Fruit fly (Drosophila melanogaster) whole organism, embryonic: ENCODE results near the gene CG46244.
A peak's percentile ranks its signal among the peaks of the same experiment; 100 is the strongest.

Experiments
- B-H2 ChIP-seq: fragments of 200-800 bp; sonication (Bioruptor generic); optimal IDR thresholded peaks from 2 replicates; lab custom pipeline; 2018; ENCODE audit warnings: missing biosample characterization, mild to moderate bottlenecking, missing genetic modification characterization
- CG10274 ChIP-seq: fragments of 200-800 bp; sonication (Bioruptor generic); optimal IDR thresholded peaks from 3 replicates; lab custom pipeline; 2017; ENCODE audit warnings: missing biosample characterization, mild to moderate bottlenecking, missing genetic modification characterization
- CG10321 ChIP-seq: fragments of 200-800 bp; sonication (Bioruptor generic); IDR thresholded peaks from 2 replicates; pipeline ENCODE4 v1.3.6; 2022; ENCODE audit warnings: missing biosample characterization, missing genetic modification characterization
- CG11456 ChIP-seq: fragments of 200-800 bp; sonication (Bioruptor generic); IDR thresholded peaks from 3 replicates; pipeline ENCODE4 v1.3.6; 2022; ENCODE audit warnings: missing biosample characterization, missing genetic modification characterization
- CG11723 ChIP-seq: fragments of 200-800 bp; sonication (Bioruptor generic); optimal IDR thresholded peaks from 2 replicates; lab custom pipeline; 2017; ENCODE audit warnings: missing biosample characterization, mild to moderate bottlenecking, missing genetic modification characterization
- CG12236 ChIP-seq: fragments of 200-800 bp; sonication (Bioruptor generic); optimal IDR thresholded peaks from 2 replicates; lab custom pipeline; 2016; ENCODE audit warnings: missing biosample characterization, missing genetic modification characterization
- CG12659 ChIP-seq: fragments of 200-800 bp; sonication (Bioruptor generic); optimal IDR thresholded peaks from 3 replicates; lab custom pipeline; 2017; ENCODE audit warnings: mild to moderate bottlenecking, missing biosample characterization, missing genetic modification reagents, missing genetic modification characterization
- CG13287 ChIP-seq: fragments of 200-800 bp; sonication (Bioruptor generic); IDR thresholded peaks from 2 replicates; pipeline ENCODE4 v1.3.6; 2022; ENCODE audit warnings: missing biosample characterization, missing genetic modification characterization; ENCODE audit not compliant: partially characterized antibody
- CG13775 ChIP-seq: fragments of 200-800 bp; sonication (Bioruptor generic); optimal IDR thresholded peaks from 3 replicates; lab custom pipeline; 2017; ENCODE audit warnings: missing biosample characterization, mild to moderate bottlenecking, missing genetic modification characterization
- CG15073 ChIP-seq: fragments of 200-800 bp; sonication (Bioruptor generic); optimal IDR thresholded peaks from 2 replicates; lab custom pipeline; 2016; ENCODE audit warnings: missing biosample characterization, missing genetic modification characterization
- CG15696 ChIP-seq: fragments of 200-800 bp; sonication (Bioruptor generic); optimal IDR thresholded peaks from 2 replicates; lab custom pipeline; 2019; ENCODE audit warnings: missing biosample characterization, mild to moderate bottlenecking, missing genetic modification characterization, moderate library complexity
- CG1602 ChIP-seq: fragments of 200-800 bp; sonication (Bioruptor generic); optimal IDR thresholded peaks from 3 replicates; lab custom pipeline; 2016; ENCODE audit warnings: missing biosample characterization, missing genetic modification characterization
- CG17829 ChIP-seq: fragments of 200-800 bp; optimal IDR thresholded peaks from 2 replicates; lab custom pipeline; 2019; ENCODE audit warnings: missing biosample characterization, mild to moderate bottlenecking, missing genetic modification characterization, moderate library complexity
- CG18599 ChIP-seq: fragments of 200-800 bp; sonication (Bioruptor generic); optimal IDR thresholded peaks from 3 replicates; lab custom pipeline; 2017; ENCODE audit warnings: missing biosample characterization, missing genetic modification characterization, mild to moderate bottlenecking, moderate library complexity, missing genetic modification reagents
- CG4282 ChIP-seq: fragments of 200-800 bp; sonication (Bioruptor generic); optimal IDR thresholded peaks from 2 replicates; lab custom pipeline; 2016; ENCODE audit warnings: missing biosample characterization, missing genetic modification characterization
- CG4424 ChIP-seq: fragments of 200-800 bp; sonication (Bioruptor generic); optimal IDR thresholded peaks from 3 replicates; lab custom pipeline; 2016; ENCODE audit warnings: missing biosample characterization, missing genetic modification characterization
- CG4707 ChIP-seq: fragments of 200-800 bp; sonication (Bioruptor generic); optimal IDR thresholded peaks from 2 replicates; lab custom pipeline; 2018; ENCODE audit warnings: missing biosample characterization, mild to moderate bottlenecking, missing genetic modification characterization, moderate library complexity
- CG6791 ChIP-seq: fragments of 200-800 bp; sonication (Bioruptor generic); IDR thresholded peaks from 3 replicates; pipeline ENCODE4 v1.3.6; 2022; ENCODE audit warnings: missing biosample characterization, missing genetic modification characterization; ENCODE audit not compliant: partially characterized antibody
- CG7839 ChIP-seq: fragments of 200-800 bp; sonication (Bioruptor generic); optimal IDR thresholded peaks from 3 replicates; lab custom pipeline; 2018; ENCODE audit warnings: missing biosample characterization, mild to moderate bottlenecking, missing genetic modification characterization, moderate library complexity
- CrebB ChIP-seq: fragments of 200-800 bp; sonication (Bioruptor generic); optimal IDR thresholded peaks from 3 replicates; lab custom pipeline; 2018; ENCODE audit warnings: missing biosample characterization, mild to moderate bottlenecking, missing genetic modification characterization
- Gug ChIP-seq: fragments of 200-800 bp; sonication (Bioruptor generic); IDR thresholded peaks from 4 replicates; pipeline ENCODE4 v1.3.6; 2022; ENCODE audit warnings: missing biosample characterization, missing genetic modification characterization
- HmgD ChIP-seq: fragments of 200-800 bp; sonication (Bioruptor generic); optimal IDR thresholded peaks from 3 replicates; lab custom pipeline; 2016; ENCODE audit warnings: missing biosample characterization, missing genetic modification characterization
- NfI ChIP-seq: fragments of 200-800 bp; sonication (Bioruptor generic); optimal IDR thresholded peaks from 3 replicates; lab custom pipeline; 2018; ENCODE audit warnings: missing biosample characterization, mild to moderate bottlenecking, missing genetic modification characterization, moderate library complexity
- Pdp1 ChIP-seq, 2 experiments: fragments of 200-800 bp; sonication (Bioruptor generic); optimal IDR thresholded peaks; 3 replicates each; lab custom pipeline; 2016; ENCODE audit warnings: missing biosample characterization in 2 of 2, missing genetic modification characterization in 2 of 2, mild to moderate bottlenecking in 1 of 2, moderate library complexity in 1 of 2
- Poxn ChIP-seq: fragments of 200-800 bp; sonication (Bioruptor generic); IDR thresholded peaks from 2 replicates; pipeline ENCODE4 v1.3.6; 2022; ENCODE audit warnings: missing biosample characterization, missing genetic modification characterization
- bbx ChIP-seq: fragments of 200-800 bp; sonication (Bioruptor generic); IDR thresholded peaks from 2 replicates; pipeline ENCODE4 v1.3.6; 2022; ENCODE audit warnings: missing biosample characterization, missing genetic modification characterization; ENCODE audit not compliant: partially characterized antibody
- chif ChIP-seq, 2 experiments: fragments of 200-800 bp; sonication (Bioruptor generic); optimal IDR thresholded peaks; 3 replicates each; lab custom pipeline; 2016; ENCODE audit warnings: missing biosample characterization in 2 of 2, missing genetic modification characterization in 2 of 2
- chinmo ChIP-seq: fragments of 200-800 bp; sonication (Bioruptor generic); IDR thresholded peaks from 4 replicates; pipeline ENCODE4 v1.3.6; 2022; ENCODE audit warnings: missing biosample characterization, missing genetic modification characterization; ENCODE audit not compliant: partially characterized antibody
- da ChIP-seq: fragments of 200-800 bp; sonication (Bioruptor generic); optimal IDR thresholded peaks from 2 replicates; lab custom pipeline; 2016; ENCODE audit warnings: missing biosample characterization, missing genetic modification characterization
- ewg ChIP-seq: fragments of 200-800 bp; sonication (Bioruptor generic); optimal IDR thresholded peaks from 3 replicates; lab custom pipeline; 2017; ENCODE audit warnings: mild to moderate bottlenecking, missing biosample characterization, missing genetic modification reagents, missing genetic modification characterization
- eyg ChIP-seq: fragments of 200-800 bp; sonication (Bioruptor generic); optimal IDR thresholded peaks from 3 replicates; lab custom pipeline; 2016; ENCODE audit warnings: missing biosample characterization, missing genetic modification characterization
- fd3F ChIP-seq: fragments of 200-800 bp; sonication (Bioruptor generic); optimal IDR thresholded peaks from 2 replicates; lab custom pipeline; 2018; ENCODE audit warnings: missing biosample characterization, mild to moderate bottlenecking, missing genetic modification characterization, moderate library complexity
- fd96Cb ChIP-seq: fragments of 200-800 bp; sonication (Bioruptor generic); optimal IDR thresholded peaks from 2 replicates; lab custom pipeline; 2018; ENCODE audit warnings: missing biosample characterization, mild to moderate bottlenecking, missing genetic modification characterization, moderate library complexity
- grn ChIP-seq: fragments of 200-800 bp; sonication (Bioruptor generic); optimal IDR thresholded peaks from 3 replicates; lab custom pipeline; 2017; ENCODE audit warnings: missing biosample characterization, missing genetic modification characterization
- hbn ChIP-seq: fragments of 200-800 bp; sonication (Bioruptor generic); IDR thresholded peaks from 2 replicates; pipeline ENCODE4 v1.3.6; 2022; ENCODE audit warnings: missing biosample characterization, missing genetic modification characterization; ENCODE audit not compliant: partially characterized antibody
- lilli ChIP-seq: fragments of 200-800 bp; sonication (Bioruptor generic); optimal IDR thresholded peaks from 3 replicates; lab custom pipeline; 2016; ENCODE audit warnings: missing biosample characterization, missing genetic modification characterization
- nau ChIP-seq: fragments of 200-800 bp; sonication (Bioruptor generic); optimal IDR thresholded peaks from 3 replicates; lab custom pipeline; 2017; ENCODE audit warnings: missing biosample characterization, mild to moderate bottlenecking, missing genetic modification characterization, missing genetic modification reagents
- peb ChIP-seq: fragments of 200-800 bp; sonication (Bioruptor generic); IDR thresholded peaks from 2 replicates; pipeline ENCODE4 v1.3.6; 2022; ENCODE audit warnings: missing biosample characterization, missing genetic modification characterization
- pnt ChIP-seq: fragments of 200-800 bp; sonication (Bioruptor generic); optimal IDR thresholded peaks from 3 replicates; lab custom pipeline; 2016; ENCODE audit warnings: missing biosample characterization, missing genetic modification characterization
- sens-2 ChIP-seq: fragments of 200-800 bp; sonication (Bioruptor generic); IDR thresholded peaks from 2 replicates; pipeline ENCODE4 v1.3.6; 2022; ENCODE audit warnings: missing biosample characterization, missing genetic modification characterization
- stc ChIP-seq: fragments of 200-800 bp; sonication (Bioruptor generic); IDR thresholded peaks from 2 replicates; pipeline ENCODE4 v1.3.6; 2022; ENCODE audit warnings: missing biosample characterization, missing genetic modification characterization
- stwl ChIP-seq: fragments of 200-800 bp; sonication (Bioruptor generic); optimal IDR thresholded peaks from 3 replicates; lab custom pipeline; 2018; ENCODE audit warnings: missing biosample characterization, mild to moderate bottlenecking, missing genetic modification characterization, moderate library complexity
- sug ChIP-seq: fragments of 200-800 bp; optimal IDR thresholded peaks from 2 replicates; lab custom pipeline; 2019; ENCODE audit warnings: missing biosample characterization, mild to moderate bottlenecking, missing genetic modification characterization, moderate library complexity
- tin ChIP-seq: fragments of 200-800 bp; sonication (Bioruptor generic); optimal IDR thresholded peaks from 3 replicates; lab custom pipeline; 2016; ENCODE audit warnings: missing biosample characterization, missing genetic modification characterization
- trh ChIP-seq: fragments of 200-800 bp; sonication (Bioruptor generic); optimal IDR thresholded peaks from 2 replicates; lab custom pipeline; 2016; ENCODE audit warnings: missing biosample characterization, missing genetic modification characterization
- ttk ChIP-seq: fragments of 200-800 bp; sonication (Bioruptor generic); IDR thresholded peaks from 2 replicates; pipeline ENCODE4 v2.1.2; 2022; ENCODE audit warnings: missing biosample characterization, missing genetic modification characterization
- tup ChIP-seq: fragments of 200-800 bp; sonication (Bioruptor generic); optimal IDR thresholded peaks from 2 replicates; lab custom pipeline; 2016; ENCODE audit warnings: missing biosample characterization, mild to moderate bottlenecking, missing genetic modification characterization, moderate library complexity
- wdn ChIP-seq: fragments of 200-800 bp; sonication (Bioruptor generic); IDR thresholded peaks from 2 replicates; pipeline ENCODE4 v1.3.6; 2022; ENCODE audit warnings: missing biosample characterization, missing genetic modification characterization

Gene CG46244

DNA sequence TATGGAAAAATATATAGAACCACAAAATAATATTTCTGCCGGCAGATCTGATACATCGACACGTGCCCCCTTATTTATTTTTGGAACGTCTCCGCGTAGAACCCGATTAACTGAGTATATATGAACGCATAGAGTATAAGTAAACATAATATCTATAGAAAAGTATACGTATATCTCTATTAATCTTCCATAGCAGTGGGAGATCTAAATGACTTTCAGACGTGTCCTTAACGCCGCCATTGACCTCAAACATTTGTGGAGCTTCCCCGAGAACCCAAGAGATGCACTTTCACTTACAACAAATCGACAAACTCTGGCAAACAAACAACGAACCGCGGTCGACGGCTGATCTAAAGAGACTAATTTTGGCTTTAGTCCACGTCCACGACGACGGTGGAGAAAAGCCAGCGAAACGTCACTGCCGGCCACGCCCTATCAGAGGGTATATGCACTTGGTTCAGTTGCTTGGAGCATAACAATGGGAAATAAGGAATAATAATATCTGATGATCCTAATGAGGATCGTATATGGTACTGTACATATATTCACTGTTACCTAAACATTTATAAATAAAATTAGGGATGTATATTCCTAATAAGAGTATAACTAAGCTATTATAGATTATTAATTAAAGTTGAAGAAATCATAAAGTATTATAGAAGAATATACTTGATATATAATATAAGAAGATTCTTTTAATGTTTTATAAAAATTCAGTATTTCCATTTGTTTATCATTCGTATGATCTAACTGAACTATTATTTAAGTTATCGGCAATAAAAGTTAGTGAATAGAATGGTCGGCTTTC lies 157.6 kb downstream of the CG46244 start, which contains the start of gene fbp (continued):
- peak; percentile 64 for TF ChIP-seq CG18599
- TF ChIP-seq grn (GFP tag; lab: Kevin White, UChicago): no peak
- peak; percentile 59; the same call in 2 of the 4 replicates for TF ChIP-seq Gug (GFP tag; lab: Robert Waterston, UW)
- no peak for TF ChIP-seq stc (GFP tag; lab: Robert Waterston, UW)
- TF ChIP-seq NfI (GFP tag; lab: Kevin White, UChicago): peak; percentile 13
- TF ChIP-seq sens-2 (GFP tag; lab: Robert Waterston, UW): no peak
- peak; percentile 34; the same call in 1 of the 2 replicates for TF ChIP-seq wdn
- TF ChIP-seq chinmo (GFP tag; lab: Robert Waterston, UW): peak; percentile 58; the same call in 2 of the 4 replicates
- TF ChIP-seq fd3F (GFP tag; lab: Kevin White, UChicago): peak; percentile 51
- TF ChIP-seq chif (GFP tag; optimal IDR thresholded peaks at IDR 0.05; lab: Kevin White, UChicago): peak in 1 of 2 experiments; percentile 54
- no peak for TF ChIP-seq peb
- TF ChIP-seq bbx (GFP tag; lab: Robert Waterston, UW): no peak; the same call in 1 of the 2 replicates
- TF ChIP-seq HmgD (GFP tag; lab: Kevin White, UChicago): no peak
- peak; percentile 75 for TF ChIP-seq CG7839 (tag; lab: Kevin White, UChicago)
- TF ChIP-seq sug: peak; percentile 44
- TF ChIP-seq ewg (GFP tag; lab: Kevin White, UChicago): peak; percentile 21
- TF ChIP-seq stwl: no peak
- TF ChIP-seq CG13287 (GFP tag; lab: Robert Waterston, UW): no peak
- peak in 1 of 2 experiments; percentile 44 for TF ChIP-seq Pdp1 (GFP tag; optimal IDR thresholded peaks at IDR 0.05; lab: Kevin White, UChicago)
- no peak for TF ChIP-seq CG4707 (GFP tag; lab: Kevin White, UChicago)
- TF ChIP-seq CG10321 (GFP tag; lab: Robert Waterston, UW): no peak
- TF ChIP-seq CG11456 (GFP tag; lab: Robert Waterston, UW): 0 out of 3 replicates have a peak, but pooled peaks have one; percentile 39
- TF ChIP-seq CG10274 (GFP tag; lab: Kevin White, UChicago): peak; percentile 23
- peak; percentile 52 for TF ChIP-seq nau (GFP tag; lab: Kevin White, UChicago)
- TF ChIP-seq CG4424 (GFP tag; lab: Kevin White, UChicago): peak; percentile 66
- TF ChIP-seq CG1602 (GFP tag; lab: Kevin White, UChicago): peak; percentile 55
- no peak; the same call in 2 of the 3 replicates for TF ChIP-seq CG6791 (GFP tag; lab: Robert Waterston, UW)
- no peak for TF ChIP-seq hbn (GFP tag; lab: Robert Waterston, UW)
- TF ChIP-seq B-H2 (GFP tag; lab: Kevin White, UChicago): no peak
- TF ChIP-seq CrebB (tag; lab: Kevin White, UChicago): no peak
- peak; percentile 82 for TF ChIP-seq CG12659 (GFP tag; lab: Kevin White, UChicago)
- no peak for TF ChIP-seq CG12236 (GFP tag; lab: Kevin White, UChicago)
- TF ChIP-seq CG13775 (GFP tag; lab: Kevin White, UChicago): peak; percentile 76
- TF ChIP-seq tup: no peak
- peak; percentile 58 for TF ChIP-seq tin (GFP tag; lab: Kevin White, UChicago)
- TF ChIP-seq CG11723 (GFP tag; lab: Kevin White, UChicago): peak; percentile 68
- TF ChIP-seq pnt (GFP tag; lab: Kevin White, UChicago): no peak
- peak; percentile 47 for TF ChIP-seq fd96Cb (tag; lab: Kevin White, UChicago)
- no peak for TF ChIP-seq Poxn (GFP tag; lab: Robert Waterston, UW)
- TF ChIP-seq CG15696: peak; percentile 20
- TF ChIP-seq CG15073: no peak
- TF ChIP-seq CG4282 (GFP tag; lab: Kevin White, UChicago): no peak
- TF ChIP-seq da (GFP tag; lab: Kevin White, UChicago): no peak
- TF ChIP-seq eyg (GFP tag; lab: Kevin White, UChicago): no peak
- TF ChIP-seq trh (GFP tag; lab: Kevin White, UChicago): no peak
- TF ChIP-seq ttk: no peak; the same call in 1 of the 2 replicates
- TF ChIP-seq lilli (GFP tag; lab: Kevin White, UChicago): peak; percentile 44
- TF ChIP-seq CG17829: peak; percentile 58
